Fruit fly (Drosophila melanogaster) whole organism, larva: Measurements from ENCODE around the gene Nup205.

Experiments
- noc ChIP-seq: fragments of 200-800 bp; sonication (Bioruptor generic); optimal IDR thresholded peaks from 3 replicates; lab custom pipeline; 2019; ENCODE audit warnings: missing biosample characterization, mild to moderate bottlenecking, missing genetic modification characterization, moderate library complexity

Nup205 gene

DNA sequence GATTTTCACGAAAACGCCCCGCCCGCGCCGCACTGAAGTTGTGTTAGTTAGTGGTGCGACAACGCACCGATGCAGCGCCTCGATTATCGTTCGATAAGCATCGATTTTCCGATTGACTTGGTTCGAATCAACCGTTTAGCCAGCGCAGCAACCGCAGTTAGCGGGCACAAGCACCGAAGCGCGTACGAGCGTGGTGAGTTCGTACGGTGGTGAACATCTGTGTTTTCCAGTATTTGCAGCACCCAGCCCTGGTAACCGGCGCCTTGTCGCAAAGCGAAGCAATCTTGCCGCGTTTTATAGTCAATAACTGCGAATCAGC lies at the start of gene Nup205, which contains the start of gene pico:
TSS of gene Nup205 (plus strand) at position 226 of the 319 bp plus-strand sequence.
TSS of gene pico (minus strand) at position 71 of the 319 bp plus-strand sequence.
- no peak for TF ChIP-seq noc (tag; lab: Kevin White, UChicago)

DNA sequence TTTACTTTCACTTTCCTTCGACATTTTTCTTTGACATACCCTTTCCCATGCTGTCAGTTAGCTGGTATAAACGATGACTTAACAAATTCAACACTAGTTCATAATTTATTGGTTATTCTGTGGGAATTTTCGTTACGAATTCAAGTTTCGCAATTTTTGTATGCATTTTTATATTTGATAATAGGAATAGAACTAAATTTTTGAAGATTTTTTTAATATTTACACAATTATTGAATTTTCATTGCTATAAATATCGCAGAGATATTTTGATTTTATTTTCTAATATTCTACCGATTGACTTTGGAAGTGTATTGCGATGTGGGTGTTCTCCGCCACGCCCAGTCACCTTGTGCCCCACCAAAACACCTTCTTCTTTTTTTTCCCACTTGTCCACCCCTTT lies 45.9 kb upstream of the Nup205 start:
- TF ChIP-seq noc (tag; lab: Kevin White, UChicago) = no peak

DNA sequence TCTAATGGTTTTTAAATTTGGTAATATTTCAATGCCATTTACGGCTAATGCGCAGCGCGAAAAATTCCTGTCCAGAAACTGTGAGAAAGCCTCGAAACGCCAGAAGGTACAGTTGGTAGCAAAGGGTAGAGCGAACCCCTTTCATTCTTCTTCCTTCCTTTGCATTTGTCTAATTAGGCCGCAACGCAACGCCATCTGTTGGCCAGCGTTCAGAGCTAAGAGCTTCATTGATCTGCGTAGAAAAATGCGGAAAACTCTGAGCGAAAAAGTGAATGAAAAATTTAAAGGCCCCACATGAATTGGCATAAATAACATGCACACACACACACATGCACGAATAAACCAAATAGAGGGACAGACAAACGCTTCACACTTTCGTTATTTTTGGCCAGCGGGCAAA lies 41.0 kb upstream of the Nup205 start:
- TF ChIP-seq noc (tag; lab: Kevin White, UChicago) = no peak

DNA sequence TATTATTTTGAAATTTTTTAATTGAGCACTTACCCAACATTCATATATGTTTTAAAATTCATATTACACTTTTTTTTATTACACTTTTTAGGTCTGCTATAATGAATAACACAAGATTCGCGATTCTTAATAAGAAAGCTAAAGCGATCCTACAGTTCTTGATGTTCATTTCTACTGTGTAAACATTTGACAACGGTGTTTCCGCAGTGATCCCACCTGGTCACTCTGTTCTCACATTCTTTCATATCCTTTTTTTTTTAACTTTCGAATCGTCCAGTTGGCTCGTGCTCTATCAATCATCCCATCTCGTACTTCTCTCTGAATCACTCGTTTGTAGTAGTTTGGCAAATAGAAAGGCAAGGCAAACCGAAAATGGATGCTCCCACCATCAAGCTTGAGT lies 39.6 kb upstream of the Nup205 start, which contains the start of gene SkpD:
TSS of gene SkpD (plus strand) at position 301 of the 400 bp plus-strand sequence.
- no peak for TF ChIP-seq noc (tag; lab: Kevin White, UChicago)

DNA sequence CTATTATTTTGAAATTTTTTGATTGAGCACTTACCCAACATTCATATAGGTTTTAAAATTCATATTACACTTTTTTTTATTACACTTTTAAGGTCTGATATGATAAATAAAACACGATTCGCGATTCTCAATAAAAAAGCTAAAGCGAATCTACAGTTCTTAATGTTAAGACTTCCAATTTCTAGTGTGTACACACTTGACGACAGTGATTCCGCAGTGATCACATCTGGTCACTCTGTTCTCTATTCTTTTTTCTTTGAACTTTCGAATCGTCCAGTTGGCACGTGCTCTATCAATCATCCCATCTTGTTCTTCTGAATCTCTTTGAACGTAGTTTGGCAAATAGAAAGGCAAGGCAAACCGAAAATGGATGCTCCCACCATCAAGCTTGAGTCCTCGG lies 36.2 kb upstream of the Nup205 start, which contains the start of gene SkpC:
TSS of gene SkpC (plus strand) at position 301 of the 400 bp plus-strand sequence.
- no peak for TF ChIP-seq noc (tag; lab: Kevin White, UChicago)

DNA sequence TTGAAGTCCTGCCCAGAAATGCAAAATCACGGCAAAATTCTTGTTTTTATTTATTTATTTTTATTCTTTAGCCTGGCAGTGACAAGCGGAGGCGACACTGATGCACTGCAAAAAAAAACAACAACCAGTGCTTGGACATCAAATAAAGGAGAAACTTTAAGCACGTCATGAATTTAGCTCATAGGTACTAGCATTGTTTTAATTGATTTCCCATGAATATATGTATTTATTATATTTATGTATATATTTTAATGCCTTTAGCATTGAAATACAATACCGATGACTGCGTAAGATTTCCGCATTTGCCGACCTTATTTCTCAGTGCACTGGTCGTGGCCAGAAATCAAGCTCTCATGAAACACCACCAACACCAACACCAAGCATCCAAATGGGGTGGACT lies 33.4 kb upstream of the Nup205 start:
- TF ChIP-seq noc (tag; lab: Kevin White, UChicago) = no peak

DNA sequence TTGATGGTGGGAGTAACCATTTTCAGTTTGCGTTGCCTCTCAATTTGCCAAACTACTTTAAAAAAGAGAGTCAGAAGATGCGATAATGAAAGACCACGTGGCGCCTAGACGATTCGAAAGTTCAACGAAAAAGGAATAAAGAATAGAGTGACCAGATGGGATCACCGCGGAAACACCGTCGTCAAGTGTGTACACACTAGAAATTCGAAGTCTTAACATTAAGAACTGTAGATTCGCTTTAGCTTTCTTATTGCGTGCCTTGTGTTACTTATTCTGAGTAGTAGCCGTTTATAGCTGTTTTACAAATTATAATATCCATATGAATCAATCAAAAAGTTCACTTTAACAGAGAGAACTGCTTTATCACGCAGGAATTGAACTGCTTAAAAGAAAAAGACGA lies 28.0 kb upstream of the Nup205 start, which contains the start of gene SkpE:
TSS of gene SkpE (minus strand) at position 101 of the 400 bp plus-strand sequence.
- TF ChIP-seq noc (tag; lab: Kevin White, UChicago) = no peak

DNA sequence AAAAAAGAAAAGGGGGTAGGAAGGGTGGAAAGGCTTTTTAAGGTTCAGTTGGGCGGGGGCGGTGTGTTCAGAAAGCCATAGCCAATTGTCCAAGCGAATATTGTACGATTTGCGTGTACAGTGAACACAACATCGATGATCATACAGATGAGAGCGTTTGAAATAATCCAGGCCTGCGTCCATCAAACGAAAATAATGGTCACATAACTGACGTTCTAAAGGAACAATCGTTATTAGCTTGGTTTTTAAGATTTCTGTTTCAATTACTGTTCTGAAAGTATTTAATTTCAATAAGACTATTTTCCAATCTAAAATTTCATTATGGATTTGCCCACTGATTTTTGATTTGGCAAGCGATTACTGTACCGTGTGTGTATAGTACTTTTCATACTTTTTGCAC lies 26.8 kb upstream of the Nup205 start:
- no peak for TF ChIP-seq noc (tag; lab: Kevin White, UChicago)

DNA sequence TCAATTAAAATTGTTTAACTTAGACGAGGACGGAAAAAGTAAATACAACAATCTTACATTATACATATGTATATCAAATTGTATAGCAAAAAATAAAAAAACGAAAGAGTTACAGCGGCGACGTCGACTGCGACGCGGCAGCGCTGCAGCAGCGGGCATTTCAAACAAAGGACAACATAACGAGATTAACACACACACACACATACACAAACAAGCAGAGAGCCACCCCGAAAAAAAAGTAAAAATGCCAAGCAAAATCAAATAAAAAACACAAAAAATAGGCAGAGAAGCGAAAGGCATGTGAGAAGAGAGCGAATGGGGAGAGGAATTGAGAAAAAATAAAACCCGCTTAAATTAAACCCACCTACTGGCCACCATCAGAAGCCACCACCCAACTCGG lies 24.3 kb upstream of the Nup205 start:
- no peak for TF ChIP-seq noc (tag; lab: Kevin White, UChicago)

DNA sequence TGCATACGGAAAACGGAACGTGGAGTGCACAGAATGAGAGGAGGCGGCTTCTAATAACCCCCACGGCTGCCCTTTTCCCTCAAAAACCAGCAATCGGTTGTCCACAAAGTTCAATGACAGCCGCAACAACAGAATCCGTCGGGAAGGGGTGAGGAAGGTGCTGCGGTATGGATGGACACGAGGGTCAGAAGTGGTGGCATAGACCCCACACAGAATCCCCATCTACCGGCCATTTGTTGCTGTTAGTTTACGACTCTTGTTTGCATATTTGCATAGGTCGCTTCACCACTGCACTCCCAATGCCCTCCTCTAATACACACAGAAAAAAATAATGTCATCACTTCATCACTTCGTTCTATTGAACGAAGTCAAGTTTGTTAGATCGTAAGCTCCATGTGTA lies 12.9 kb upstream of the Nup205 start:
- TF ChIP-seq noc (tag; lab: Kevin White, UChicago) = no peak

DNA sequence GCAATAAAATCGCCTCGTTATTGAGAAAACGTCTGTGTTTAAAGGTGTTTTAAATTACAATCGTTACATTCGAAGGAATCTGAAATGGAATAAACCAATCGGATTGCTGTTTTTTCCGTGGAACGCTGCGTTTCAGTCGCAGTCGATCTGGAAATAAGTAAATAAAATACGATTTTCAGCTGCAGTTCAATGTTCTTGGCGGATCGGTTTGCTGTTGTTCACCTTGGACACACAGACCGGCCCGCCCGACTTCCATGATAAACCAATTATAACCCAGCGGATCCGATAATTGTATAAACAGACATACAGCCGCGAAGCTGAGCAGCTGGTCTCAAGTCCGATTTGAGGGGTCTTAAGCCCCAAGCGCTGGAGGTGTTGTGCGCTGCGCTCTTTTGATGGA lies 11.7 kb upstream of the Nup205 start:
- TF ChIP-seq noc (tag; lab: Kevin White, UChicago) = no peak

DNA sequence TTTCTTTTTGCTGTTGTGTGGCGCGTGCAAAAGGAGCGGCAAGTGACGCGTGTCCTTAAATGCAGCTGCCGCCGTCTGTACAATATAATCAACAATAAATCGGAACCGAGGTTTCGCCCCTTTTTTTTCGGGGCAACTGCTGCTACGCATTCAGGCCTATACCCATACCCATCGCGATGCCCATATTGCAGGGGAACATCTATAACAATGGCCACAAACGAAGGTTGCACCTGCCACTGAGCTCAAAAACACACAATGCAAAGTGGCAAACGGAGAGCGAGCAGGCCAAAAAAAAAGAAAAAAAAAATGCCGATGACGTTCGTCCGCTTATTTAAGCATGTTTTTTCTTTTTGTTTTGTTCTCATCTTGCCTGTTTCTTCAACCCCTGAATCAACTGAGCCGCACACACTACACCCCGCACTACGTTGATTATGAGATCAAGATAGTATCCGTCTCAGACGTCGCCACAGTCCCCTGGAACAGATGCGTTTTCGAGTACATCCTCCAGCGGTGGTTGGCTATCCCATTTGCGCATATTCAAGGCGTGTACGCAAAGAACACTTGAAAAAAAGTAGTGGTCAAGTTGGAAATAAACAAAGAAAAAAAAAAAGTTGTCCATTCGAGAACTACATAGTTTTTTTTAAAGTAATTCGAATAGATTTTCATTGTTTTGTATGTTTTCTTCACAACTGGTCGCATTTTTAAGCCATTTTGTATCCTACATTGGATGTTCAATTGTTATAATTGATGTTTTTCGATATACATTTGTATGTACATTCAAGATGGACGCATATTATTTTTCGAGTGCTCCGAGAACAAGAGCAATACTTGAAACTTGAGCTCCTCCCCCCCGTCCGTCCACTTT lies 9.4 kb upstream of the Nup205 start:
- TF ChIP-seq noc (tag; lab: Kevin White, UChicago) = no peak

DNA sequence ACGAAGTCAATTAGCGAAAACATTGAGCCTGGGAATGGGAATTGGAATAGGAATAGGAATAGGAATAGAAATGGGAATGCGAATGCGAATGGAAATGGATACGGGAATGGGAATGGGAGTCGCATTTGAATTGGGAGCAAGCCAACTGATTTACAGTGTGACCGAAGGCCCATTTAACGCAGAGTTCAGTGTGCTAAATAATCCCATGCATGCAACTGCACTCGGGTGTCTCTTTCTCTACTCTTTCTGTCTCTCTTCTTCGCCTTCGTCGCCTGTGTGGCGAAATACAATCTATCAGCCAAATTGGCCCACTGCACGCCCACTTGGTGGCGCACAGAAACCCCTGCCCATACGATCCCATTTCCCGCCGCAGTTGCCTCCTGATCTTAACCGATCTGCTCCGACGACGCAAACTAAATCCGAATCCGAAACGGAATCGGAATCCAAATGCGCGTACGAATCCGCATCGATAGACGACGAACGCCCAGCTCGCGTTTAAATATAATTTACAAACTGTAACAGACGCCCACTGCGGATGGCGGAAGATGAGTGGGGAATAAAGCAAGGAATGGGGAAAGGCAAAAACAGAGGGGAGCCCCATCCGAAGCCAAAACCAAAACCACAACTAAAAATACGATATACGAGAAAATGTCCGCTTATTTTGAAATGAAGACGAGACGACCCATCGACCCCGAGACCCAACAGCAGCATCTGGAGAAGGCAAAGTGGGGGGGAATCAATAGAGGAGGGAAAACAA lies 7.8 kb upstream of the Nup205 start:
- TF ChIP-seq noc (tag; lab: Kevin White, UChicago) = no peak

DNA sequence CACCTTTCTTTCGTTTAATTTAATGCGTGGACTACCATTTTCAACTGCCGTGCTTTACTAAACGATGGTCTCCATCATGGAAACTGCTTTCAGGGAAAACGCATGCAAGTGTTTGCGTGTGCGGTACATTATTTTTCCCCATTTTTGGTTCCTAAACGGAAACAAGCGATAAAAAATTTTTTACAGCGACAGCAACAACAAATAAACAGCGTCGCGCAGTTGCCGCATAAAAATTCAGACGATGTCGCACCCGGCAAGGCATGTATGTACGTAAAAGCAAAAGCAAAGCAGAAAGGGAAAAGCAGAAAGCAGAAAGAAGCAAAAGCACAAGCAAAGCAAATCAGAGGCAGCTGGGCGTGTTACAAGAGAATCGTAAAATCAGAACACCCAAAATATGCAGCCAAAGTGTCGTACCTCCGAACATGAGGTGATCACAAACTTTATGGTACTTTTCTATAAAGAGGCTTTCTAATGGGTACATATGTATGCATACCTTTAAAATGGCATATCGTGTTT lies 6.4 kb upstream of the Nup205 start:
- no peak for TF ChIP-seq noc (tag; lab: Kevin White, UChicago)

DNA sequence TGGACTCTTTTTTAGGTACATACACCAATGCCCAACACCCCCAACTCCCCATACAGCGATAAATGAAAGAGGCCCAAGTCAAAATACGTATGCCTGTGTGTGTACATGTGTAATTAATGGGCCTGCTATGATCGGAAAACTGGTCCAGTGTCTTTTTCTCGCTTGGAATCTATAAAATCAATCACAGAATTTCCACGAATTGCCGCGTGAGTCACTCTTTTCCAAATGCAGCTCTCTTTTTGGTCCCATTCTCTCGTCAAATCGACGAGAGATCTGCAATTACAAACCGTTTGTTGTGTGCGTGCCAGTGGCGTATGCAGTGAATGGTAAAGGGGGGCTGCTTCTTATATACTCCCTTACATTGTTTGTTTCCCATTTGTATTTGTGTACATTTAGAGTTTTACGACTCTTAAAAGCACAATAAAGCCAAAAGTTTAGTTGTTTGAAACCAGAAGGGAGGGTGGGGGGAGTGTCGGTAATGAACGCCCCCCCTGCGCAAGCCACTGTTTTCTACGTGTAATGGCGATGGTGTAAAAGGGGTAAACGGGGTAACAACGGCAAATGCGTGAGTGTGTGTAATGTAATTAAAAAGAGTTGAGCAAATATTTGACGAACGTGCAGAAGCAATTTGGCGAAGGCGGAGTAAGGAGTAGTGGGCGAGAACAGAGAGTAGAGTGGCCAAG lies 5.2 kb upstream of the Nup205 start:
- TF ChIP-seq noc (tag; lab: Kevin White, UChicago) = no peak
